Worm (Caenorhabditis elegans) whole organism, mixed stage, embryonic: ENCODE data around the gene Y116A8A.2.

Source experiments
- M03D4.4 ChIP-seq: sonication (generic microtip); optimal IDR thresholded peaks from 2 replicates; lab custom pipeline; 2017; ENCODE audit warnings: mild to moderate bottlenecking, missing genetic modification characterization, missing compliant biosample characterization
- ceh-43 ChIP-seq: fragments of 200-800 bp; sonication (Bioruptor generic); optimal IDR thresholded peaks from 2 replicates; lab custom pipeline; 2018; ENCODE audit warnings: mild to moderate bottlenecking, missing genetic modification characterization, moderate library complexity, missing compliant biosample characterization
- ceh-83 ChIP-seq: fragments of 200-800 bp; sonication (Bioruptor generic); optimal IDR thresholded peaks from 2 replicates; lab custom pipeline; 2018; ENCODE audit warnings: mild to moderate bottlenecking, missing genetic modification characterization, missing compliant biosample characterization
- drap-1 ChIP-seq: fragments of 200-800 bp; sonication (Bioruptor generic); optimal IDR thresholded peaks from 3 replicates; lab custom pipeline; 2018; ENCODE audit warnings: mild to moderate bottlenecking, missing genetic modification characterization, missing compliant biosample characterization
- elt-1 ChIP-seq: sonication (generic microtip); optimal IDR thresholded peaks from 2 replicates; lab custom pipeline; 2017; ENCODE audit warnings: missing genetic modification characterization, mild to moderate bottlenecking, missing compliant biosample characterization, antibody characterized with exemption, moderate library complexity, borderline replicate concordance; ENCODE audit not compliant: insufficient read depth
- flh-1 ChIP-seq: fragments of 200-800 bp; sonication (Bioruptor generic); optimal IDR thresholded peaks from 2 replicates; lab custom pipeline; 2018; ENCODE audit warnings: mild to moderate bottlenecking, missing genetic modification characterization, moderate library complexity, missing compliant biosample characterization
- hlh-1 ChIP-seq: fragments of 150-350 bp; optimal IDR thresholded peaks from 2 replicates; lab custom pipeline; 2014; ENCODE audit warnings: missing biosample characterization, missing genetic modification reagents, missing genetic modification characterization
- mls-2 ChIP-seq: sonication (generic microtip); optimal IDR thresholded peaks from 2 replicates; lab custom pipeline; 2016; ENCODE audit warnings: mild to moderate bottlenecking, missing genetic modification characterization, moderate library complexity, missing compliant biosample characterization
- nhr-2 ChIP-seq: fragments of 150-350 bp; optimal IDR thresholded peaks from 2 replicates; lab custom pipeline; 2014; ENCODE audit warnings: missing biosample characterization, missing genetic modification characterization
- nhr-237 ChIP-seq: fragments of 150-350 bp; optimal IDR thresholded peaks from 2 replicates; lab custom pipeline; 2014; ENCODE audit warnings: missing biosample characterization, missing genetic modification characterization
- nhr-28 ChIP-seq: fragments of 150-350 bp; optimal IDR thresholded peaks from 2 replicates; lab custom pipeline; 2014; ENCODE audit warnings: missing biosample characterization, missing genetic modification characterization
- pha-4 ChIP-seq: fragments of 150-350 bp; optimal IDR thresholded peaks from 2 replicates; lab custom pipeline; 2018; ENCODE audit warnings: missing biosample characterization, missing genetic modification reagents, missing genetic modification characterization
- sem-2 ChIP-seq: fragments of 200-800 bp; sonication (Bioruptor generic); optimal IDR thresholded peaks from 2 replicates; lab custom pipeline; 2018; ENCODE audit warnings: mild to moderate bottlenecking, missing genetic modification characterization, missing compliant biosample characterization
- sptf-1 ChIP-seq: sonication (generic microtip); optimal IDR thresholded peaks from 2 replicates; lab custom pipeline; 2017; ENCODE audit warnings: mild to moderate bottlenecking, missing genetic modification characterization, moderate library complexity, missing compliant biosample characterization
- unc-39 ChIP-seq: fragments of 150-350 bp; optimal IDR thresholded peaks from 2 replicates; lab custom pipeline; 2014; ENCODE audit warnings: missing biosample characterization, missing genetic modification characterization
- zip-8 ChIP-seq: fragments of 150-350 bp; optimal IDR thresholded peaks from 2 replicates; lab custom pipeline; 2014; ENCODE audit warnings: missing biosample characterization, missing genetic modification characterization

Y116A8A.2 gene

ce11 chrIV:16775029-16775428 lies 38.7 kb downstream of the Y116A8A.2 start:
- TF ChIP-seq nhr-2 (tag; lab: Kevin White, UChicago) (no peak), nhr-28 (tag; lab: Kevin White, UChicago) (no peak), M03D4.4 (peak; percentile 32), zip-8 (tag; lab: Kevin White, UChicago) (no peak), mls-2 (peak; percentile 10), elt-1 (tag; lab: Kevin White, UChicago) (no peak), pha-4 (tag; lab: Kevin White, UChicago) (no peak), nhr-237 (no peak), drap-1 (GFP tag; lab: Kevin White, UChicago) (no peak), ceh-43 (GFP tag; lab: Kevin White, UChicago) (peak; percentile 33), hlh-1 (tag; lab: Kevin White, UChicago) (no peak), unc-39 (tag; lab: Kevin White, UChicago) (no peak), sptf-1 (tag; lab: Kevin White, UChicago) (peak; percentile 29), ceh-83 (GFP tag; lab: Kevin White, UChicago) (no peak), sem-2 (GFP tag; lab: Kevin White, UChicago) (no peak), flh-1 (GFP tag; lab: Kevin White, UChicago) (no peak)
